Fruit fly (Drosophila melanogaster) whole organism, pupa: Measurements from ENCODE around the gene CG6712.

ENCODE experiments used
- CG34367 ChIP-seq: fragments of 200-800 bp; sonication (Bioruptor generic); optimal IDR thresholded peaks from 2 replicates; lab custom pipeline; 2018; ENCODE audit warnings: missing biosample characterization, mild to moderate bottlenecking, missing genetic modification characterization
- Pif1A ChIP-seq: fragments of 200-800 bp; sonication (Bioruptor generic); optimal IDR thresholded peaks from 3 replicates; lab custom pipeline; 2016; ENCODE audit warnings: missing biosample characterization, missing genetic modification characterization
- Pif1B ChIP-seq: fragments of 200-800 bp; sonication (Bioruptor generic); optimal IDR thresholded peaks from 3 replicates; lab custom pipeline; 2016; ENCODE audit warnings: missing biosample characterization, missing genetic modification characterization

DNA sequence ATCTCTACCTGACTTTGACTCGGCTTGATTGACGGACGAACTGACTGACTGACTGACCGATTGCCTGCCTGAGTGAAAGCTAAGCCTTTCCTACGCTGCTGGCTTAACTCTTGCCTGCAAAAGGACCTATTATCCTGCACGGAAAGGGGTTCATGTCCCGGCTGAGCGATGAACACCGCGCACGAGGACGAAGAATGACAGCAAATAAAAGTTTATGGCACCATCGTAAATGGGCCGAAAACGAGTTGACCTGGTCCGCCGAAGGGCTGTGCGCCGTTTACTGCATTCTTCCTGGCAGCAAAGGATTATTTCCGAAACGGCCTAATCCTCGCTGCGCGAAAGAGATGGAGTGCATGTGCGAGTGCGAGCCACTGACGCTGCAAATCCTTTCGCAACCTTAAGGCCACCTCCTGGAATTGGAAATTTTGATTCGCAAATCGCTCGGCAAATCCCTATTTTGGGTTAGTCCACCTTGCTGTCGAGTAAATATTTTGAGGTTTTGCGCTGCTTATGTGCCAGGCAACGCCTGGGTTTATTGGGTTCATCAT, 15.1 kb downstream of the CG6712 start:
- TF ChIP-seq Pif1B (GFP tag; lab: Kevin White, UChicago) (no peak), CG34367 (tag; lab: Kevin White, UChicago) (no peak), Pif1A (GFP tag; lab: Kevin White, UChicago) (no peak)
